Fruit fly (Drosophila melanogaster) whole organism, prepupa: Measurements from ENCODE around the gene raskol.

ENCODE experiments used
- CG10631 ChIP-seq: fragments of 200-800 bp; sonication (Bioruptor generic); optimal IDR thresholded peaks from 2 replicates; lab custom pipeline; 2016; ENCODE audit warnings: missing biosample characterization, missing genetic modification characterization
- CG10669 ChIP-seq: fragments of 200-800 bp; sonication (Bioruptor generic); optimal IDR thresholded peaks from 3 replicates; lab custom pipeline; 2018; ENCODE audit warnings: missing biosample characterization, mild to moderate bottlenecking, missing genetic modification characterization, moderate library complexity
- CG11294 ChIP-seq: fragments of 200-800 bp; sonication (Bioruptor generic); IDR thresholded peaks from 2 replicates; pipeline ENCODE4 v1.3.6; 2022; ENCODE audit warnings: missing biosample characterization, missing genetic modification characterization
- CG11762 ChIP-seq: fragments of 200-800 bp; sonication (Bioruptor generic); optimal IDR thresholded peaks from 3 replicates; lab custom pipeline; 2016; ENCODE audit warnings: missing biosample characterization, missing genetic modification characterization; ENCODE audit not compliant: insufficient read depth
- CG11902 ChIP-seq: fragments of 200-800 bp; sonication (Bioruptor generic); optimal IDR thresholded peaks from 3 replicates; lab custom pipeline; 2016; ENCODE audit warnings: missing biosample characterization, missing genetic modification characterization
- CG15336 ChIP-seq: fragments of 200-800 bp; sonication (Bioruptor generic); IDR thresholded peaks from 2 replicates; pipeline ENCODE4 v1.3.6; 2022; ENCODE audit warnings: missing biosample characterization, missing genetic modification characterization
- CG1621 ChIP-seq: fragments of 200-800 bp; sonication (Bioruptor generic); optimal IDR thresholded peaks from 3 replicates; lab custom pipeline; 2018; ENCODE audit warnings: missing biosample characterization, mild to moderate bottlenecking, missing genetic modification characterization
- CG16779 ChIP-seq: fragments of 200-800 bp; sonication (Bioruptor generic); optimal IDR thresholded peaks from 3 replicates; lab custom pipeline; 2017; ENCODE audit warnings: missing biosample characterization, mild to moderate bottlenecking, missing genetic modification characterization
- CG3032 ChIP-seq: fragments of 200-800 bp; optimal IDR thresholded peaks from 2 replicates; lab custom pipeline; 2019; ENCODE audit warnings: missing biosample characterization, mild to moderate bottlenecking, missing genetic modification characterization, moderate library complexity
- CG31627 ChIP-seq: fragments of 200-800 bp; sonication (Bioruptor generic); optimal IDR thresholded peaks from 3 replicates; lab custom pipeline; 2016; ENCODE audit warnings: missing biosample characterization, missing genetic modification characterization
- CG32006 ChIP-seq: fragments of 200-800 bp; sonication (Bioruptor generic); optimal IDR thresholded peaks from 3 replicates; lab custom pipeline; 2017; ENCODE audit warnings: missing biosample characterization, mild to moderate bottlenecking, missing genetic modification characterization
- CG34406 ChIP-seq: fragments of 200-800 bp; sonication (Bioruptor generic); optimal IDR thresholded peaks from 3 replicates; lab custom pipeline; 2016; ENCODE audit warnings: missing biosample characterization, missing genetic modification characterization
- CG3919 ChIP-seq: fragments of 200-800 bp; sonication (Bioruptor generic); optimal IDR thresholded peaks from 3 replicates; lab custom pipeline; 2016; ENCODE audit warnings: missing biosample characterization, missing genetic modification characterization
- CG4318 ChIP-seq: fragments of 200-800 bp; sonication (Bioruptor generic); optimal IDR thresholded peaks from 3 replicates; lab custom pipeline; 2017; ENCODE audit warnings: missing biosample characterization, mild to moderate bottlenecking, missing genetic modification characterization
- CG6163 ChIP-seq: fragments of 200-800 bp; sonication (Bioruptor generic); IDR thresholded peaks from 3 replicates; pipeline ENCODE4 v1.3.6; 2022; ENCODE audit warnings: missing biosample characterization, missing genetic modification characterization
- CG6276 ChIP-seq: fragments of 200-800 bp; sonication (Bioruptor generic); optimal IDR thresholded peaks from 2 replicates; lab custom pipeline; 2017; ENCODE audit warnings: missing biosample characterization, mild to moderate bottlenecking, missing genetic modification characterization
- CG6792 ChIP-seq: fragments of 200-800 bp; sonication (Bioruptor generic); optimal IDR thresholded peaks from 3 replicates; lab custom pipeline; 2016; ENCODE audit warnings: missing biosample characterization, missing genetic modification characterization
- CG6808 ChIP-seq: fragments of 200-800 bp; sonication (Bioruptor generic); optimal IDR thresholded peaks from 3 replicates; lab custom pipeline; 2017; ENCODE audit warnings: missing biosample characterization, missing genetic modification characterization, mild to moderate bottlenecking, moderate library complexity, missing genetic modification reagents
- CG6854 ChIP-seq: fragments of 200-800 bp; sonication (Bioruptor generic); optimal IDR thresholded peaks from 2 replicates; lab custom pipeline; 2017; ENCODE audit warnings: missing biosample characterization, mild to moderate bottlenecking, missing genetic modification characterization
- CG8119 ChIP-seq: fragments of 200-800 bp; sonication (Bioruptor generic); IDR thresholded peaks from 3 replicates; pipeline ENCODE4 v1.3.6; 2022; ENCODE audit warnings: missing biosample characterization, missing genetic modification characterization
- CG8319 ChIP-seq: fragments of 200-800 bp; sonication (Bioruptor generic); optimal IDR thresholded peaks from 3 replicates; lab custom pipeline; 2016; ENCODE audit warnings: missing biosample characterization, missing genetic modification characterization
- CG8632 ChIP-seq: fragments of 200-800 bp; sonication (Bioruptor generic); optimal IDR thresholded peaks from 3 replicates; lab custom pipeline; 2016; ENCODE audit warnings: missing biosample characterization, missing genetic modification characterization
- CG9139 ChIP-seq: fragments of 200-800 bp; sonication (Bioruptor generic); optimal IDR thresholded peaks from 3 replicates; lab custom pipeline; 2017; ENCODE audit warnings: missing biosample characterization, mild to moderate bottlenecking, missing genetic modification characterization
- Eip75B ChIP-seq: fragments of 200-800 bp; sonication (Bioruptor generic); optimal IDR thresholded peaks from 3 replicates; lab custom pipeline; 2016; ENCODE audit warnings: missing biosample characterization, missing genetic modification characterization
- Eip78C ChIP-seq: fragments of 200-800 bp; sonication (Bioruptor generic); peaks from one replicate; lab custom pipeline; 2016; ENCODE audit warnings: missing biosample characterization, missing genetic modification characterization
- Eip93F ChIP-seq: fragments of 200-800 bp; sonication (Bioruptor generic); optimal IDR thresholded peaks from 2 replicates; lab custom pipeline; 2016; ENCODE audit warnings: missing biosample characterization, mild to moderate bottlenecking, missing genetic modification characterization
- Ets96B ChIP-seq: fragments of 200-800 bp; optimal IDR thresholded peaks from 2 replicates; lab custom pipeline; 2019; ENCODE audit warnings: missing biosample characterization, mild to moderate bottlenecking, missing genetic modification characterization, moderate library complexity
- Gug ChIP-seq: fragments of 200-800 bp; sonication (Bioruptor generic); IDR thresholded peaks from 2 replicates; pipeline ENCODE4 v1.3.6; 2022; ENCODE audit warnings: missing biosample characterization, missing genetic modification characterization
- Hr38 ChIP-seq: sonication (Bioruptor generic); optimal IDR thresholded peaks from 2 replicates; lab custom pipeline; 2016; ENCODE audit warnings: missing biosample characterization, missing genetic modification characterization
- Hr39 ChIP-seq: fragments of 200-800 bp; sonication (Bioruptor generic); optimal IDR thresholded peaks from 2 replicates; lab custom pipeline; 2016; ENCODE audit warnings: missing biosample characterization, missing genetic modification characterization
- Hr4 ChIP-seq: fragments of 200-800 bp; sonication (Bioruptor generic); optimal IDR thresholded peaks from 3 replicates; lab custom pipeline; 2016; ENCODE audit warnings: missing biosample characterization, missing genetic modification characterization
- Lpt ChIP-seq: fragments of 200-800 bp; sonication (Bioruptor generic); optimal IDR thresholded peaks from 3 replicates; lab custom pipeline; 2016; ENCODE audit warnings: missing biosample characterization, missing genetic modification characterization
- Met ChIP-seq: fragments of 200-800 bp; sonication (Bioruptor generic); optimal IDR thresholded peaks from 3 replicates; lab custom pipeline; 2016; ENCODE audit warnings: missing biosample characterization, missing genetic modification characterization
- Sox102F ChIP-seq: fragments of 200-800 bp; sonication (Bioruptor generic); optimal IDR thresholded peaks from 2 replicates; lab custom pipeline; 2016; ENCODE audit warnings: missing biosample characterization, mild to moderate bottlenecking, missing genetic modification characterization
- Sox14 ChIP-seq: fragments of 200-800 bp; sonication (Bioruptor generic); optimal IDR thresholded peaks from 3 replicates; lab custom pipeline; 2016; ENCODE audit warnings: missing biosample characterization, missing genetic modification characterization
- Sox15 ChIP-seq: fragments of 200-800 bp; sonication (Bioruptor generic); optimal IDR thresholded peaks from 3 replicates; lab custom pipeline; 2016; ENCODE audit warnings: missing biosample characterization, missing genetic modification characterization
- acj6 ChIP-seq: fragments of 200-800 bp; sonication (Bioruptor generic); optimal IDR thresholded peaks from 3 replicates; lab custom pipeline; 2016; ENCODE audit warnings: missing biosample characterization, missing genetic modification characterization
- cyc ChIP-seq: fragments of 200-800 bp; sonication (Bioruptor generic); optimal IDR thresholded peaks from 3 replicates; lab custom pipeline; 2016; ENCODE audit warnings: missing biosample characterization, missing genetic modification characterization
- dac ChIP-seq: fragments of 200-800 bp; sonication (Bioruptor generic); optimal IDR thresholded peaks from 2 replicates; lab custom pipeline; 2017; ENCODE audit warnings: missing biosample characterization, mild to moderate bottlenecking, missing genetic modification characterization
- esn ChIP-seq: fragments of 200-800 bp; sonication (Bioruptor generic); optimal IDR thresholded peaks from 2 replicates; lab custom pipeline; 2016; ENCODE audit warnings: missing biosample characterization, mild to moderate bottlenecking, missing genetic modification characterization, moderate library complexity
- fd59A ChIP-seq: fragments of 200-800 bp; sonication (Bioruptor generic); optimal IDR thresholded peaks from 2 replicates; lab custom pipeline; 2017; ENCODE audit warnings: missing biosample characterization, mild to moderate bottlenecking, missing genetic modification characterization, missing genetic modification reagents
- fd85E ChIP-seq: fragments of 200-800 bp; sonication (Bioruptor generic); optimal IDR thresholded peaks from 3 replicates; lab custom pipeline; 2016; ENCODE audit warnings: missing biosample characterization, missing genetic modification characterization
- fkh ChIP-seq: fragments of 200-800 bp; sonication (Bioruptor generic); optimal IDR thresholded peaks from 3 replicates; lab custom pipeline; 2017; ENCODE audit warnings: missing biosample characterization, mild to moderate bottlenecking, missing genetic modification characterization, moderate library complexity
- lz ChIP-seq: fragments of 200-800 bp; sonication (Bioruptor generic); optimal IDR thresholded peaks from 3 replicates; lab custom pipeline; 2016; ENCODE audit warnings: missing biosample characterization, missing genetic modification characterization
- pdm3 ChIP-seq: fragments of 200-800 bp; sonication (Bioruptor generic); optimal IDR thresholded peaks from 3 replicates; lab custom pipeline; 2016; ENCODE audit warnings: missing biosample characterization, missing genetic modification characterization
- spab ChIP-seq: fragments of 200-800 bp; sonication (Bioruptor generic); optimal IDR thresholded peaks from 2 replicates; lab custom pipeline; 2017; ENCODE audit warnings: missing biosample characterization, mild to moderate bottlenecking, missing genetic modification characterization, missing genetic modification reagents
- ss ChIP-seq, 2 experiments: fragments of 200-800 bp; sonication (Bioruptor generic); optimal IDR thresholded peaks; 2 replicates in 1 of 2; 3 replicates in 1 of 2; lab custom pipeline; 2017 to 2018; ENCODE audit warnings: mild to moderate bottlenecking in 2 of 2, missing biosample characterization in 2 of 2, missing genetic modification characterization in 2 of 2, moderate library complexity in 1 of 2
- svp ChIP-seq: fragments of 200-800 bp; sonication (Bioruptor generic); peaks from one replicate; lab custom pipeline; 2016; ENCODE audit warnings: missing biosample characterization, missing genetic modification characterization

raskol gene

dm6 chrX:17726551-17727180 is 16.7 kb downstream of the raskol start (continued):
- TF ChIP-seq CG11902 (peak; percentile 55), Sox14 (GFP tag; lab: Kevin White, UChicago) (no peak), Eip78C (peak; percentile 89), pdm3 (peak; percentile 66), CG10669 (GFP tag; lab: Kevin White, UChicago) (peak; percentile 71), lz (GFP tag; lab: Kevin White, UChicago) (peak; percentile 45), CG6808 (no peak), acj6 (peak; percentile 68), CG11294 (GFP tag; lab: Robert Waterston, UW) (peak; percentile 61), spab (no peak), Eip75B (peak; percentile 52), ss (GFP tag; optimal IDR thresholded peaks at IDR 0.05; lab: Kevin White, UChicago) (peak in 1 of 2 experiments; percentile 34), CG8319 (GFP tag; lab: Kevin White, UChicago) (peak; percentile 51), Met (peak; percentile 64), Lpt (GFP tag; lab: Kevin White, UChicago) (peak; percentile 49), CG8632 (GFP tag; lab: Kevin White, UChicago) (peak; percentile 49), Hr38 (GFP tag; lab: Kevin White, UChicago) (no peak)

- TF ChIP-seq svp: no peak
- no peak for TF ChIP-seq Eip93F (GFP tag; lab: Kevin White, UChicago)
- TF ChIP-seq CG10631 (GFP tag; lab: Kevin White, UChicago): no peak
- TF ChIP-seq esn (GFP tag; lab: Kevin White, UChicago): no peak
- peak; percentile 15 for TF ChIP-seq Hr4
- TF ChIP-seq CG6854: no peak
- TF ChIP-seq Hr39: no peak
- TF ChIP-seq CG3032 (tag; lab: Kevin White, UChicago): no peak
- TF ChIP-seq Ets96B (tag; lab: Kevin White, UChicago): no peak
- TF ChIP-seq Gug: peak; percentile 23; the same call in 1 of the 2 replicates
- TF ChIP-seq CG31627 (GFP tag; lab: Kevin White, UChicago): no peak
- no peak for TF ChIP-seq CG34406 (GFP tag; lab: Kevin White, UChicago)
- no peak for TF ChIP-seq cyc
- no peak for TF ChIP-seq Sox14 (GFP tag; lab: Kevin White, UChicago)
- 0 out of 3 replicates have a peak, but pooled peaks have one; percentile 27 for TF ChIP-seq CG8119 (GFP tag; lab: Robert Waterston, UW)
- no peak for TF ChIP-seq fd59A (GFP tag; lab: Kevin White, UChicago)
- peak; percentile 29 for TF ChIP-seq CG32006 (GFP tag; lab: Kevin White, UChicago)
- TF ChIP-seq CG9139 (GFP tag; lab: Kevin White, UChicago): no peak
- no peak for TF ChIP-seq acj6
- TF ChIP-seq dac (GFP tag; lab: Kevin White, UChicago): no peak
- peak; percentile 12 for TF ChIP-seq spab
- no peak for TF ChIP-seq ss (GFP tag; optimal IDR thresholded peaks at IDR 0.05; lab: Kevin White, UChicago)
- TF ChIP-seq Met: no peak
- peak; percentile 22; the same call in 1 of the 3 replicates for TF ChIP-seq CG6163 (GFP tag; lab: Robert Waterston, UW)
- TF ChIP-seq Lpt (GFP tag; lab: Kevin White, UChicago): no peak
- TF ChIP-seq Hr38 (GFP tag; lab: Kevin White, UChicago): no peak
- TF ChIP-seq CG6792: no peak
- no peak for TF ChIP-seq pdm3
- TF ChIP-seq CG8319 (GFP tag; lab: Kevin White, UChicago): no peak
- TF ChIP-seq CG15336: 0 out of 2 replicates have a peak, but pooled peaks have one; percentile 8
- no peak for TF ChIP-seq CG6808
- TF ChIP-seq CG3919: no peak
- TF ChIP-seq CG16779: no peak
- TF ChIP-seq CG11762 (GFP tag; lab: Kevin White, UChicago): no peak
- TF ChIP-seq Sox102F: no peak
- no peak for TF ChIP-seq CG11902
- TF ChIP-seq CG6276: no peak
- no peak for TF ChIP-seq fd85E (GFP tag; lab: Kevin White, UChicago)
- no peak for TF ChIP-seq fkh (GFP tag; lab: Kevin White, UChicago)
- no peak for TF ChIP-seq CG1621 (tag; lab: Kevin White, UChicago)
- TF ChIP-seq Sox15 (GFP tag; lab: Kevin White, UChicago): no peak
- no peak for TF ChIP-seq CG4318 (GFP tag; lab: Kevin White, UChicago)
- no peak for TF ChIP-seq lz (GFP tag; lab: Kevin White, UChicago)
Measured at dm6 chrX:17728338-17728737, 18.4 kb downstream of the raskol start.
